Worm (Caenorhabditis elegans) whole organism, mixed stage, embryonic: ENCODE data around the gene C53B4.3.

Source experiments
- bed-3 ChIP-seq: fragments of 200-800 bp; sonication (Bioruptor generic); optimal IDR thresholded peaks from 3 replicates; lab custom pipeline; 2018; ENCODE audit warnings: mild to moderate bottlenecking, missing genetic modification characterization, moderate library complexity, missing compliant biosample characterization
- blmp-1 ChIP-seq: fragments of 150-350 bp; optimal IDR thresholded peaks from 2 replicates; lab custom pipeline; 2014; ENCODE audit warnings: missing biosample characterization, missing genetic modification characterization
- ceh-43 ChIP-seq: fragments of 200-800 bp; sonication (Bioruptor generic); optimal IDR thresholded peaks from 2 replicates; lab custom pipeline; 2018; ENCODE audit warnings: mild to moderate bottlenecking, missing genetic modification characterization, moderate library complexity, missing compliant biosample characterization
- ceh-83 ChIP-seq: fragments of 200-800 bp; sonication (Bioruptor generic); optimal IDR thresholded peaks from 2 replicates; lab custom pipeline; 2018; ENCODE audit warnings: mild to moderate bottlenecking, missing genetic modification characterization, missing compliant biosample characterization
- ces-1 ChIP-seq: fragments of 150-350 bp; optimal IDR thresholded peaks from 2 replicates; lab custom pipeline; 2014; ENCODE audit warnings: missing biosample characterization, missing genetic modification reagents, missing genetic modification characterization
- drap-1 ChIP-seq: fragments of 200-800 bp; sonication (Bioruptor generic); optimal IDR thresholded peaks from 3 replicates; lab custom pipeline; 2018; ENCODE audit warnings: mild to moderate bottlenecking, missing genetic modification characterization, missing compliant biosample characterization
- elt-3 ChIP-seq: fragments of 150-350 bp; optimal IDR thresholded peaks from 2 replicates; lab custom pipeline; 2014; ENCODE audit warnings: missing biosample characterization, missing genetic modification characterization
- flh-1 ChIP-seq: fragments of 200-800 bp; sonication (Bioruptor generic); optimal IDR thresholded peaks from 2 replicates; lab custom pipeline; 2018; ENCODE audit warnings: mild to moderate bottlenecking, missing genetic modification characterization, moderate library complexity, missing compliant biosample characterization
- ham-2 ChIP-seq: fragments of 200-800 bp; sonication (Bioruptor generic); optimal IDR thresholded peaks from 2 replicates; lab custom pipeline; 2018; ENCODE audit warnings: mild to moderate bottlenecking, missing genetic modification characterization, missing compliant biosample characterization
- hlh-1 ChIP-seq: fragments of 150-350 bp; optimal IDR thresholded peaks from 2 replicates; lab custom pipeline; 2014; ENCODE audit warnings: missing biosample characterization, missing genetic modification reagents, missing genetic modification characterization
- lsy-2 ChIP-seq: fragments of 150-350 bp; optimal IDR thresholded peaks from 2 replicates; lab custom pipeline; 2014; ENCODE audit warnings: missing biosample characterization, missing genetic modification characterization
- mab-5 ChIP-seq: fragments of 150-350 bp; optimal IDR thresholded peaks from 2 replicates; lab custom pipeline; 2014; ENCODE audit warnings: missing biosample characterization, missing genetic modification characterization
- mep-1 ChIP-seq: fragments of 150-350 bp; optimal IDR thresholded peaks from 2 replicates; lab custom pipeline; 2017; ENCODE audit warnings: missing biosample characterization, missing genetic modification reagents, missing genetic modification characterization, inconsistent platforms
- mls-2 ChIP-seq: sonication (generic microtip); optimal IDR thresholded peaks from 2 replicates; lab custom pipeline; 2016; ENCODE audit warnings: mild to moderate bottlenecking, missing genetic modification characterization, moderate library complexity, missing compliant biosample characterization
- nhr-12 ChIP-seq: fragments of 150-350 bp; optimal IDR thresholded peaks from 2 replicates; lab custom pipeline; 2014; ENCODE audit warnings: missing biosample characterization, missing genetic modification characterization
- nhr-2 ChIP-seq: fragments of 150-350 bp; optimal IDR thresholded peaks from 2 replicates; lab custom pipeline; 2014; ENCODE audit warnings: missing biosample characterization, missing genetic modification characterization
- nhr-28 ChIP-seq: fragments of 150-350 bp; optimal IDR thresholded peaks from 2 replicates; lab custom pipeline; 2014; ENCODE audit warnings: missing biosample characterization, missing genetic modification characterization
- nhr-76 ChIP-seq: sonication (generic microtip); optimal IDR thresholded peaks from 2 replicates; lab custom pipeline; 2017; ENCODE audit warnings: missing biosample characterization, missing genetic modification characterization
- pha-4 ChIP-seq: fragments of 150-350 bp; optimal IDR thresholded peaks from 2 replicates; lab custom pipeline; 2018; ENCODE audit warnings: missing biosample characterization, missing genetic modification reagents, missing genetic modification characterization
- sem-2 ChIP-seq: fragments of 200-800 bp; sonication (Bioruptor generic); optimal IDR thresholded peaks from 2 replicates; lab custom pipeline; 2018; ENCODE audit warnings: mild to moderate bottlenecking, missing genetic modification characterization, missing compliant biosample characterization
- snpc-4 ChIP-seq: fragments of 150-350 bp; optimal IDR thresholded peaks from 2 replicates; lab custom pipeline; 2014; ENCODE audit warnings: missing biosample characterization, missing genetic modification characterization
- sptf-1 ChIP-seq: sonication (generic microtip); optimal IDR thresholded peaks from 2 replicates; lab custom pipeline; 2017; ENCODE audit warnings: mild to moderate bottlenecking, missing genetic modification characterization, moderate library complexity, missing compliant biosample characterization
- tbx-8 ChIP-seq: fragments of 200-800 bp; sonication (Bioruptor generic); optimal IDR thresholded peaks from 2 replicates; lab custom pipeline; 2018; ENCODE audit warnings: mild to moderate bottlenecking, missing genetic modification characterization, moderate library complexity, missing compliant biosample characterization
- unc-120 ChIP-seq: sonication (generic microtip); optimal IDR thresholded peaks from 2 replicates; lab custom pipeline; 2017; ENCODE audit warnings: missing genetic modification characterization, missing compliant biosample characterization; ENCODE audit not compliant: poor library complexity, severe bottlenecking
- unc-39 ChIP-seq: fragments of 150-350 bp; optimal IDR thresholded peaks from 2 replicates; lab custom pipeline; 2014; ENCODE audit warnings: missing biosample characterization, missing genetic modification characterization
- zip-8 ChIP-seq: fragments of 150-350 bp; optimal IDR thresholded peaks from 2 replicates; lab custom pipeline; 2014; ENCODE audit warnings: missing biosample characterization, missing genetic modification characterization

C53B4.3 gene

ce11 chrIV:8986761-8987316 lies 13.3 kb upstream of the C53B4.3 start, which contains the start of gene bre-1:
bre-1 (plus strand) TSS chrIV:8987266.
- TF ChIP-seq flh-1 (GFP tag; lab: Kevin White, UChicago), result no peak
- no peak for TF ChIP-seq mab-5 (tag; lab: Kevin White, UChicago)
- peak; percentile 91 for TF ChIP-seq hlh-1 (tag; lab: Kevin White, UChicago)
- peak; percentile 10 for TF ChIP-seq ces-1 (GFP tag; lab: Kevin White, UChicago)
- TF ChIP-seq sptf-1 (tag; lab: Kevin White, UChicago), result no peak
- no peak for TF ChIP-seq blmp-1
- no peak for TF ChIP-seq drap-1 (GFP tag; lab: Kevin White, UChicago)
- no peak for TF ChIP-seq ceh-83 (GFP tag; lab: Kevin White, UChicago)

- TF ChIP-seq drap-1 (GFP tag; lab: Kevin White, UChicago), result no peak
- no peak for TF ChIP-seq mls-2 (tag; lab: Kevin White, UChicago)
Observed at ce11 chrIV:8984566-8984965, 11.1 kb upstream of the C53B4.3 start, which contains the start of gene nstp-1. nstp-1 (plus strand) TSS chrIV:8984866.

- no peak for TF ChIP-seq unc-120 (tag; lab: Kevin White, UChicago)
- TF ChIP-seq ceh-43 (GFP tag; lab: Kevin White, UChicago), result no peak
- TF ChIP-seq hlh-1 (tag; lab: Kevin White, UChicago), result no peak
- no peak for TF ChIP-seq ham-2 (GFP tag; lab: Kevin White, UChicago)
- no peak for TF ChIP-seq zip-8 (tag; lab: Kevin White, UChicago)
- no peak for TF ChIP-seq bed-3
- no peak for TF ChIP-seq nhr-2 (tag; lab: Kevin White, UChicago)
- TF ChIP-seq nhr-12 (tag; lab: Kevin White, UChicago), result no peak
- no peak for TF ChIP-seq ces-1 (GFP tag; lab: Kevin White, UChicago)
- TF ChIP-seq elt-3 (tag; lab: Kevin White, UChicago), result no peak
- no peak for TF ChIP-seq lsy-2 (tag; lab: Kevin White, UChicago)
- TF ChIP-seq snpc-4 (tag; lab: Kevin White, UChicago), result no peak
- TF ChIP-seq flh-1 (GFP tag; lab: Kevin White, UChicago), result no peak
- no peak for TF ChIP-seq pha-4 (tag; lab: Kevin White, UChicago)
Observed at ce11 chrIV:8979695-8980094, 6.2 kb upstream of the C53B4.3 start, which contains the start of gene col-119. col-119 (minus strand) TSS chrIV:8979795.

ce11 chrIV:8979062-8979612 lies 5.6 kb upstream of the C53B4.3 start:
- TF ChIP-seq flh-1 (GFP tag; lab: Kevin White, UChicago), result no peak
- no peak for TF ChIP-seq unc-39 (tag; lab: Kevin White, UChicago)
- TF ChIP-seq zip-8 (tag; lab: Kevin White, UChicago), result no peak
- TF ChIP-seq bed-3, result no peak
- TF ChIP-seq, all 35 proteins: peak for 0

- no peak for TF ChIP-seq mab-5 (tag; lab: Kevin White, UChicago)
- peak; percentile 51 for TF ChIP-seq hlh-1 (tag; lab: Kevin White, UChicago)
- peak; percentile 25 for TF ChIP-seq unc-120 (tag; lab: Kevin White, UChicago)
- TF ChIP-seq tbx-8, result no peak
- no peak for TF ChIP-seq lsy-2 (tag; lab: Kevin White, UChicago)
- no peak for TF ChIP-seq sem-2 (GFP tag; lab: Kevin White, UChicago)
- no peak for TF ChIP-seq mep-1 (tag; lab: Kevin White, UChicago)
- no peak for TF ChIP-seq nhr-2 (tag; lab: Kevin White, UChicago)
Observed at ce11 chrIV:8978047-8978446, 4.5 kb upstream of the C53B4.3 start.

- TF ChIP-seq nhr-76 (no peak), unc-120 (tag; lab: Kevin White, UChicago) (no peak), blmp-1 (no peak), nhr-28 (tag; lab: Kevin White, UChicago) (no peak)
Observed at ce11 chrIV:8975331-8975625, 1.8 kb upstream of the C53B4.3 start, which contains the start of gene pdzd-8. pdzd-8 (plus strand) TSS chrIV:8975526.
